Fruit fly (Drosophila melanogaster): Measurements from ENCODE around the gene Hr83.

DNA sequence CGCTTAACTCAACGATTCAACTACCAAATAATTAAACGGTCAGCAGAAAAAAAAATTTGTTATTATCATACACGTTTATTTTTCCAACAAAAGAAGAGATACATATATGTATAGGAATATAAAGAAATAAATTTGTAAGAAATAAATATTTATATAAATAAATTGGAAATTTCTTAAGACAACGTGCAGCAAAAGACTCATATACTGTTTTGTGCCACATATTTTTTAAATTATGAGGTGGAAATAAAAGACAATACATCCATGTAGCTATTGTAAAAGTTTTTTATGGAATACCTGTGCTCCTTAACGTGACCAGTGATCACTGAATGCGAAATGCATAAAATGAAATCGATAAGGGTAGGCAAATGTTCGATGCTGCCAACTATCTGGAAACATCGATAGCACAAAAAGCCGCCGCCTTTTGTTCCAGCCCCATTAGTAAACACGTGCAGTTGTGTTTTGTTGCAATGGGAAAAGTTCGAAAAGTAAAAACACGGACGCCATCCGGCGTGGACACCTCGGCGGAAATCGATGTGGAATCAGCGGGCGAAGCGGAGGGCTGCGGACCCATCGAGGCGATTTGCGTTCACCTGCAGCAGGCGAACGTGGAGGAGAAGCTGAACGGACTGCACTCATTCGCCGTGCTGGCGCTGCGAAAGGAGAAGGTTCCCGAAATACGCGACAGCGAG is 19.7 kb downstream of the Hr83 start, which contains the start of gene CG10286:
- TF ChIP-seq insv (optimal IDR thresholded peaks at IDR 0.05) (no peak), ttk (optimal IDR thresholded peaks at IDR 0.05) (no peak), Myc (optimal IDR thresholded peaks at IDR 0.05) (no peak)

Measured in Kc167 (cell line).